Worm (Caenorhabditis elegans) whole organism, mixed stage, embryonic: ENCODE measurements around the gene C16C8.25.

ENCODE experiments used
- elt-1 ChIP-seq: sonication (generic microtip); optimal IDR thresholded peaks from 2 replicates; lab custom pipeline; 2017; ENCODE audit warnings: missing genetic modification characterization, mild to moderate bottlenecking, missing compliant biosample characterization, antibody characterized with exemption, moderate library complexity, borderline replicate concordance; ENCODE audit not compliant: insufficient read depth
- mab-5 ChIP-seq: fragments of 150-350 bp; optimal IDR thresholded peaks from 2 replicates; lab custom pipeline; 2014; ENCODE audit warnings: missing biosample characterization, missing genetic modification characterization
- ztf-11 ChIP-seq: fragments of 150-350 bp; optimal IDR thresholded peaks from 2 replicates; lab custom pipeline; 2014; ENCODE audit warnings: missing biosample characterization, missing genetic modification characterization

DNA sequence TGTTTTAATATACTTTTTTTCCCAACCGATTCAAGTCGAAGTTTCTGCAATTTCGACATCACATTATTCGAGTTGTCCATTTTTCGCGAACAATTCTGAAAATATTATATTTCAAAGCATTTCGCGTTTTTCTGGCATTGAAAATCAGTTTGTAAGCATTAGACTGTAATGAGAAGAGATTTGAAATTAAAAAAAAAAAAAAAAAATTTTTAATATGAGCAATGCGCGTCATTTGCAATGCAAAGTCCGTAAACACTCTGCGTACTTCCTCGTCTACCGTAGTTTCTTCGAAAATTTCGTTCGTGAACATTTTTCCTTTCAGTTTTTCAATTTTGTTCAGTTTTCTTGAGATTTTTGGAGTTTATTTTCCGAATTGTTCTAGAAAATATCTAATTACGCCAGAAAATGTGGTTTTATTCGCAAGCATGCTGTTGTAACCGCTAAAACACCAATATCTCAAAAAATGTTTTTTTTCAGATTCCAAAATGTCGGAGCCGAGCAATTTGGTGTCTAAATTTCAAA is 3.7 kb upstream of the C16C8.25 start, which contains the start of the genes C16C8.5 and C16C8.16:
- TF ChIP-seq elt-1 (tag; lab: Kevin White, UChicago), result no peak
- TF ChIP-seq ztf-11 (tag; lab: Kevin White, UChicago), result no peak
- no peak for TF ChIP-seq mab-5 (tag; lab: Kevin White, UChicago)
